Fruit fly (Drosophila melanogaster) whole organism, embryonic: ENCODE data around the gene kirre.

Experiments
- CG10366 ChIP-seq: fragments of 200-800 bp; sonication (Bioruptor generic); IDR thresholded peaks from 2 replicates; pipeline ENCODE4 v1.3.6; 2022; ENCODE audit warnings: missing biosample characterization, missing genetic modification characterization
- CG10979 ChIP-seq: fragments of 200-800 bp; sonication (Bioruptor generic); optimal IDR thresholded peaks from 2 replicates; lab custom pipeline; 2018; ENCODE audit warnings: missing biosample characterization, mild to moderate bottlenecking, missing genetic modification characterization, moderate library complexity
- CG11093 ChIP-seq: fragments of 200-800 bp; sonication (Bioruptor generic); IDR thresholded peaks from 3 replicates; pipeline ENCODE4 v1.3.6; 2022; ENCODE audit warnings: missing biosample characterization, missing genetic modification characterization
- CG11696 ChIP-seq: fragments of 200-800 bp; sonication (Bioruptor generic); IDR thresholded peaks from 2 replicates; pipeline ENCODE4 v1.3.6; 2022; ENCODE audit warnings: missing biosample characterization, missing genetic modification characterization
- CG1233 ChIP-seq: fragments of 200-800 bp; sonication (Bioruptor generic); optimal IDR thresholded peaks from 4 replicates; lab custom pipeline; 2018; ENCODE audit warnings: missing biosample characterization, mild to moderate bottlenecking, missing genetic modification characterization
- CG12769 ChIP-seq: fragments of 200-800 bp; sonication (Bioruptor generic); optimal IDR thresholded peaks from 2 replicates; lab custom pipeline; 2019; ENCODE audit warnings: missing biosample characterization, mild to moderate bottlenecking, missing genetic modification characterization, moderate library complexity
- CG13424 ChIP-seq: fragments of 200-800 bp; sonication (Bioruptor generic); optimal IDR thresholded peaks from 2 replicates; lab custom pipeline; 2019; ENCODE audit warnings: missing biosample characterization, mild to moderate bottlenecking, missing genetic modification characterization, moderate library complexity
- CG15479 ChIP-seq: fragments of 200-800 bp; sonication (Bioruptor generic); optimal IDR thresholded peaks from 3 replicates; lab custom pipeline; 2019; ENCODE audit warnings: missing biosample characterization, mild to moderate bottlenecking, missing genetic modification characterization, moderate library complexity
- CG15601 ChIP-seq: fragments of 200-800 bp; sonication (Bioruptor generic); optimal IDR thresholded peaks from 3 replicates; lab custom pipeline; 2019; ENCODE audit warnings: missing biosample characterization, mild to moderate bottlenecking, missing genetic modification characterization, moderate library complexity
- CG17359 ChIP-seq: fragments of 200-800 bp; sonication (Bioruptor generic); optimal IDR thresholded peaks from 3 replicates; lab custom pipeline; 2018; ENCODE audit warnings: missing biosample characterization, mild to moderate bottlenecking, missing genetic modification characterization, moderate library complexity
- CG17829 ChIP-seq: fragments of 200-800 bp; optimal IDR thresholded peaks from 2 replicates; lab custom pipeline; 2019; ENCODE audit warnings: missing biosample characterization, mild to moderate bottlenecking, missing genetic modification characterization, moderate library complexity
- CG2116 ChIP-seq: fragments of 200-800 bp; sonication (Bioruptor generic); optimal IDR thresholded peaks from 3 replicates; lab custom pipeline; 2018; ENCODE audit warnings: missing biosample characterization, mild to moderate bottlenecking, missing genetic modification characterization
- CG2129 ChIP-seq: fragments of 200-800 bp; sonication (Bioruptor generic); IDR thresholded peaks from 2 replicates; pipeline ENCODE4 v1.3.6; 2022; ENCODE audit warnings: missing biosample characterization, missing genetic modification characterization; ENCODE audit not compliant: partially characterized antibody
- CG2199 ChIP-seq: fragments of 200-800 bp; sonication (Bioruptor generic); IDR thresholded peaks from 3 replicates; pipeline ENCODE4 v1.3.6; 2022; ENCODE audit warnings: missing biosample characterization, missing genetic modification characterization
- CG3065 ChIP-seq: fragments of 200-800 bp; sonication (Bioruptor generic); optimal IDR thresholded peaks from 2 replicates; lab custom pipeline; 2016; ENCODE audit warnings: missing biosample characterization, missing genetic modification characterization
- CG31224 ChIP-seq: fragments of 200-800 bp; sonication (Bioruptor generic); IDR thresholded peaks from 2 replicates; pipeline ENCODE4 v1.3.6; 2022; ENCODE audit warnings: missing biosample characterization, missing genetic modification characterization
- CG32532 ChIP-seq: fragments of 200-800 bp; sonication (Bioruptor generic); IDR thresholded peaks from 2 replicates; pipeline ENCODE4 v1.3.6; 2022; ENCODE audit warnings: missing biosample characterization, missing genetic modification characterization
- CG32767 ChIP-seq: fragments of 200-800 bp; sonication (Bioruptor generic); IDR thresholded peaks from 2 replicates; pipeline ENCODE4 v1.3.6; 2022; ENCODE audit warnings: missing biosample characterization, missing genetic modification characterization
- CG33557 ChIP-seq: fragments of 200-800 bp; sonication (Bioruptor generic); optimal IDR thresholded peaks from 2 replicates; lab custom pipeline; 2019; ENCODE audit warnings: missing biosample characterization, mild to moderate bottlenecking, missing genetic modification characterization, moderate library complexity
- CG5180 ChIP-seq: fragments of 200-800 bp; sonication (Bioruptor generic); optimal IDR thresholded peaks from 3 replicates; lab custom pipeline; 2017; ENCODE audit warnings: missing biosample characterization, missing genetic modification characterization, mild to moderate bottlenecking, moderate library complexity, missing genetic modification reagents
- CG6175 ChIP-seq: fragments of 200-800 bp; sonication (Bioruptor generic); IDR thresholded peaks from 3 replicates; pipeline ENCODE4 v1.3.6; 2022; ENCODE audit warnings: missing biosample characterization, missing genetic modification characterization
- CG6254 ChIP-seq: fragments of 200-800 bp; sonication (Bioruptor generic); optimal IDR thresholded peaks from 3 replicates; lab custom pipeline; 2017; ENCODE audit warnings: mild to moderate bottlenecking, missing biosample characterization, missing genetic modification reagents, missing genetic modification characterization
- CG6854 ChIP-seq: fragments of 200-800 bp; sonication (Bioruptor generic); optimal IDR thresholded peaks from 3 replicates; lab custom pipeline; 2017; ENCODE audit warnings: missing biosample characterization, mild to moderate bottlenecking, missing genetic modification characterization
- CG7357 ChIP-seq: fragments of 200-800 bp; sonication (Bioruptor generic); IDR thresholded peaks from 3 replicates; pipeline ENCODE4 v1.3.6; 2022; ENCODE audit warnings: missing biosample characterization, missing genetic modification characterization
- CG7372 ChIP-seq: fragments of 200-800 bp; sonication (Bioruptor generic); IDR thresholded peaks from 2 replicates; pipeline ENCODE4 v1.3.6; 2022; ENCODE audit warnings: missing biosample characterization, missing genetic modification characterization
- CG7786 ChIP-seq: fragments of 200-800 bp; sonication (Bioruptor generic); optimal IDR thresholded peaks from 2 replicates; lab custom pipeline; 2016; ENCODE audit warnings: missing biosample characterization, missing genetic modification characterization
- CG7928 ChIP-seq: fragments of 200-800 bp; sonication (Bioruptor generic); optimal IDR thresholded peaks from 2 replicates; lab custom pipeline; 2017; ENCODE audit warnings: missing biosample characterization, mild to moderate bottlenecking, missing genetic modification characterization
- Dfd ChIP-seq, 2 experiments: fragments of >200 bp; optimal IDR thresholded peaks; 2 replicates each; lab custom pipeline; 2017; ENCODE audit warnings: missing biosample characterization in 2 of 2, missing genetic modification characterization in 2 of 2
- Fer2 ChIP-seq: fragments of 200-800 bp; sonication (Bioruptor generic); optimal IDR thresholded peaks from 2 replicates; lab custom pipeline; 2018; ENCODE audit warnings: missing biosample characterization, mild to moderate bottlenecking, missing genetic modification characterization, moderate library complexity
- HmgD ChIP-seq: fragments of 200-800 bp; sonication (Bioruptor generic); optimal IDR thresholded peaks from 3 replicates; lab custom pipeline; 2016; ENCODE audit warnings: missing biosample characterization, missing genetic modification characterization
- HmgZ ChIP-seq: fragments of 200-800 bp; sonication (Bioruptor generic); optimal IDR thresholded peaks from 2 replicates; lab custom pipeline; 2018; ENCODE audit warnings: missing biosample characterization, mild to moderate bottlenecking, missing genetic modification characterization
- Hr39 ChIP-seq: fragments of >200 bp; optimal IDR thresholded peaks from 2 replicates; lab custom pipeline; 2017
- NC2β ChIP-seq: fragments of 200-800 bp; sonication (Bioruptor generic); optimal IDR thresholded peaks from 2 replicates; lab custom pipeline; 2016; ENCODE audit warnings: missing biosample characterization, missing genetic modification characterization
- Stat92E ChIP-seq, 3 experiments: fragments of >200 bp in 2 of 3; fragments of 200-800 bp in 1 of 3; sonication (Bioruptor generic) in 1 of 3; optimal IDR thresholded peaks; 2 replicates each; lab custom pipeline; 2017 to 2019; ENCODE audit warnings: missing biosample characterization in 3 of 3, missing genetic modification characterization in 3 of 3, mild to moderate bottlenecking in 1 of 3, moderate library complexity in 1 of 3
- Xbp1 ChIP-seq: fragments of 200-800 bp; sonication (Bioruptor generic); optimal IDR thresholded peaks from 3 replicates; lab custom pipeline; 2016; ENCODE audit warnings: missing biosample characterization, mild to moderate bottlenecking, missing genetic modification characterization
- bowl ChIP-seq: fragments of 200-800 bp; sonication (Bioruptor generic); IDR thresholded peaks from 2 replicates; pipeline ENCODE4 v1.3.6; 2022; ENCODE audit warnings: missing biosample characterization, missing genetic modification characterization
- cad ChIP-seq: fragments of >200 bp; optimal IDR thresholded peaks from 2 replicates; lab custom pipeline; 2017; ENCODE audit warnings: missing biosample characterization, missing genetic modification characterization
- crol ChIP-seq: fragments of 200-800 bp; sonication (Bioruptor generic); IDR thresholded peaks from 2 replicates; pipeline ENCODE4 v1.3.6; 2022; ENCODE audit warnings: missing biosample characterization, missing genetic modification characterization
- cwo ChIP-seq: fragments of 200-800 bp; sonication (Bioruptor generic); optimal IDR thresholded peaks from 3 replicates; lab custom pipeline; 2017; ENCODE audit warnings: missing biosample characterization, missing genetic modification characterization, mild to moderate bottlenecking, moderate library complexity, missing genetic modification reagents
- ems ChIP-seq: fragments of 200-800 bp; sonication (Bioruptor generic); optimal IDR thresholded peaks from 3 replicates; lab custom pipeline; 2016; ENCODE audit warnings: missing biosample characterization, missing genetic modification characterization
- grn ChIP-seq: fragments of 200-800 bp; sonication (Bioruptor generic); optimal IDR thresholded peaks from 3 replicates; lab custom pipeline; 2017; ENCODE audit warnings: missing biosample characterization, missing genetic modification characterization
- mld ChIP-seq: fragments of 200-800 bp; sonication (Bioruptor generic); IDR thresholded peaks from 3 replicates; pipeline ENCODE4 v1.3.6; 2022; ENCODE audit warnings: missing biosample characterization, missing genetic modification characterization; ENCODE audit not compliant: partially characterized antibody
- nerfin-2 ChIP-seq: fragments of 200-800 bp; sonication (Bioruptor generic); IDR thresholded peaks from 2 replicates; pipeline ENCODE4 v1.3.6; 2022; ENCODE audit warnings: missing biosample characterization, missing genetic modification characterization; ENCODE audit not compliant: partially characterized antibody
- odd ChIP-seq: fragments of 200-800 bp; sonication (Bioruptor generic); optimal IDR thresholded peaks from 2 replicates; lab custom pipeline; 2017; ENCODE audit warnings: missing biosample characterization, mild to moderate bottlenecking, missing genetic modification characterization
- org-1 ChIP-seq: fragments of 200-800 bp; sonication (Bioruptor generic); optimal IDR thresholded peaks from 2 replicates; lab custom pipeline; 2017; ENCODE audit warnings: missing biosample characterization, missing genetic modification characterization
- pita ChIP-seq: fragments of 200-800 bp; sonication (Bioruptor generic); optimal IDR thresholded peaks from 2 replicates; lab custom pipeline; 2017; ENCODE audit warnings: missing biosample characterization, mild to moderate bottlenecking, missing genetic modification characterization
- run ChIP-seq: fragments of 200-800 bp; sonication (Bioruptor generic); optimal IDR thresholded peaks from 3 replicates; lab custom pipeline; 2018; ENCODE audit warnings: missing biosample characterization, mild to moderate bottlenecking, missing genetic modification characterization
- sisA ChIP-seq: fragments of 200-800 bp; sonication (Bioruptor generic); IDR thresholded peaks from 2 replicates; pipeline ENCODE4 v1.3.6; 2022; ENCODE audit warnings: missing biosample characterization, missing genetic modification characterization
- toy ChIP-seq: fragments of 200-800 bp; sonication (Bioruptor generic); IDR thresholded peaks from 2 replicates; pipeline ENCODE4 v1.3.6; 2022; ENCODE audit warnings: missing biosample characterization, missing genetic modification characterization
- wor ChIP-seq: fragments of 200-800 bp; sonication (Bioruptor generic); IDR thresholded peaks from 2 replicates; pipeline ENCODE4 v1.3.6; 2022; ENCODE audit warnings: missing biosample characterization, missing genetic modification characterization

Gene kirre

DNA sequence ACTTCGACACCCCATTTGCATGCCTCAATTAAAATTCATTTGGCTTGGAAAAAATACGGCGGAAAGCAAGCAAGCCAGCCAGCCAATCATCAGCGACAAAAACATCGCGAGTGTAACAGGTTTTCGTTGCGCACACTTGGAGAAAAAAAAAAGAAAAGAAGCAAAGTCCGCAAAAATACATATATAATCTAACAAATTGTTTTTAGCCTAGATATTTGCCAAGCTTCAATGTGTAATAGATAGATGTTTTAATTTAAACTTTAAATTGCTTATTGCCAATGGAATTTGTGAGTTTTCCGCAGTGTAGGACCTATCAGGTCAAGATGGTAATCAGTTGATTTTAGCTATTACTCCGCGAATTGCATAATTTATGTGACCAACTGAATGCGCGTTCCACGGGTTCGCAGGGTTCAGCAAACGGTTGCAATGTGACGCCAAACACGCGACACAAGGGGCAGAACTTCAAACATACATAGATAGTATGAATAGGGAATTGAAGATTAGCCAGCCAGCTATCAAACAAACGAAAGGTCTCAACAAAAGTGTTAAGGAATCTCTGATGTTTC is 46.5 kb downstream of the kirre start (continued):
- peak; percentile 54 for TF ChIP-seq run (tag; lab: Kevin White, UChicago)
- peak; percentile 84 for TF ChIP-seq CG6854 (GFP tag; lab: Kevin White, UChicago)
- peak; percentile 85 for TF ChIP-seq ems (GFP tag; lab: Kevin White, UChicago)
- TF ChIP-seq org-1 (GFP tag; lab: Kevin White, UChicago): peak; percentile 69
- TF ChIP-seq Xbp1 (GFP tag; lab: Kevin White, UChicago): peak; percentile 90
- peak; percentile 87 for TF ChIP-seq CG7357 (GFP tag; lab: Robert Waterston, UW)
- TF ChIP-seq CG2116 (GFP tag; lab: Kevin White, UChicago): peak; percentile 14
- no peak for TF ChIP-seq cad (GFP tag; lab: Kevin White, UChicago)
- TF ChIP-seq CG31224 (GFP tag; lab: Robert Waterston, UW): peak; percentile 87
- TF ChIP-seq Dfd (GFP tag; optimal IDR thresholded peaks at IDR 0.05; lab: Kevin White, UChicago): no peak
- no peak for TF ChIP-seq mld (GFP tag; lab: Robert Waterston, UW)
- TF ChIP-seq CG7372 (GFP tag; lab: Robert Waterston, UW): peak; percentile 90
- TF ChIP-seq NC2β: peak; percentile 70
- TF ChIP-seq CG3065: no peak
- TF ChIP-seq CG7928 (GFP tag; lab: Kevin White, UChicago): peak; percentile 49
- 0 out of 2 replicates have a peak, but pooled peaks have one; percentile 16 for TF ChIP-seq crol (GFP tag; lab: Robert Waterston, UW)
- TF ChIP-seq CG17359 (tag; lab: Kevin White, UChicago): peak; percentile 93
- peak; percentile 82 for TF ChIP-seq HmgZ
- TF ChIP-seq toy: peak; percentile 68
- TF ChIP-seq CG32767 (GFP tag; lab: Robert Waterston, UW): peak; percentile 86
- TF ChIP-seq CG11093 (GFP tag; lab: Robert Waterston, UW): peak; percentile 82; the same call in 2 of the 3 replicates
- no peak for TF ChIP-seq Hr39 (lab: Kevin White, UChicago)
- peak; percentile 89 for TF ChIP-seq bowl
- no peak for TF ChIP-seq CG2129
- peak; percentile 55 for TF ChIP-seq CG17829 (tag; lab: Kevin White, UChicago)
- peak; percentile 88 for TF ChIP-seq CG6175
- TF ChIP-seq CG15479 (GFP tag; lab: Kevin White, UChicago): no peak
- peak; percentile 75 for TF ChIP-seq wor (GFP tag; lab: Robert Waterston, UW)
- TF ChIP-seq CG32532 (GFP tag; lab: Robert Waterston, UW): peak; percentile 94
- TF ChIP-seq Stat92E (GFP tag; optimal IDR thresholded peaks at IDR 0.05; lab: Kevin White, UChicago): no peak
- peak; percentile 72 for TF ChIP-seq grn
- TF ChIP-seq odd (GFP tag; lab: Kevin White, UChicago): peak; percentile 51
- peak; percentile 82 for TF ChIP-seq CG7786 (GFP tag; lab: Kevin White, UChicago)
- no peak for TF ChIP-seq HmgD
- TF ChIP-seq CG2199: peak; percentile 76; the same call in 2 of the 3 replicates
- TF ChIP-seq CG6254 (GFP tag; lab: Kevin White, UChicago): peak; percentile 51
- TF ChIP-seq Fer2 (tag; lab: Kevin White, UChicago): peak; percentile 73
- peak; percentile 19 for TF ChIP-seq CG15601 (tag; lab: Kevin White, UChicago)
- TF ChIP-seq nerfin-2 (GFP tag; lab: Robert Waterston, UW): no peak
- TF ChIP-seq CG5180 (GFP tag; lab: Kevin White, UChicago): peak; percentile 69
- peak; percentile 73 for TF ChIP-seq CG11696 (GFP tag; lab: Robert Waterston, UW)
- TF ChIP-seq pita (GFP tag; lab: Kevin White, UChicago): no peak
- TF ChIP-seq cwo (GFP tag; lab: Kevin White, UChicago): peak; percentile 84
- no peak for TF ChIP-seq CG33557 (GFP tag; lab: Kevin White, UChicago)
- TF ChIP-seq CG13424 (tag; lab: Kevin White, UChicago): peak; percentile 91
- peak; percentile 92 for TF ChIP-seq CG12769 (tag; lab: Kevin White, UChicago)
- TF ChIP-seq CG10979 (tag; lab: Kevin White, UChicago): peak; percentile 78
- TF ChIP-seq CG10366 (GFP tag; lab: Robert Waterston, UW): peak; percentile 93
- peak; percentile 92 for TF ChIP-seq sisA
- TF ChIP-seq CG1233 (GFP tag; lab: Kevin White, UChicago): peak; percentile 84
